Worm (Caenorhabditis elegans): Measurements from ENCODE around the gene smap-1.

smap-1 gene

DNA sequence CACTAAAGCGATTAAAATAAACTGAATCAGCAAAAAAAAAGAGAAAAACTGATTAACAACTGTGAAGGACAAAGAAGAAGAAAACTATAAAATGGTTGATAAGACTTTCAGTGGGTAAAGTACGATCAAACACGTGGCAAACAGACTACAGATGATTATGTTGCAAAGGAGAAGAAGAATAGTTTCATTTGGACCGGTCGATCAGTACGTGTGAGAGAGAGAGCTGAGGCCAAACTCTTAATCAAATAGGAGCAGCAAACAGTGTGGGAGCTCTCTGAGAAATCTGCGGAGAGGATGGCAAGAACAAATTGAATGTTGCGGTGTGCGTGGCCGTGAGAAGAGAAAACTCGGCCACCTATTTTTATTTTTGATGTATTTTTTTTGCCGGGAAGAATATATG, 20.5 kb downstream of the smap-1 start (continued):
- TF ChIP-seq mdt-29 (GFP tag; IDR thresholded peaks at IDR 0.05) (0 out of 2 replicates have a peak, but pooled peaks have one; percentile 41), aha-1 (tag) (no peak)

DNA sequence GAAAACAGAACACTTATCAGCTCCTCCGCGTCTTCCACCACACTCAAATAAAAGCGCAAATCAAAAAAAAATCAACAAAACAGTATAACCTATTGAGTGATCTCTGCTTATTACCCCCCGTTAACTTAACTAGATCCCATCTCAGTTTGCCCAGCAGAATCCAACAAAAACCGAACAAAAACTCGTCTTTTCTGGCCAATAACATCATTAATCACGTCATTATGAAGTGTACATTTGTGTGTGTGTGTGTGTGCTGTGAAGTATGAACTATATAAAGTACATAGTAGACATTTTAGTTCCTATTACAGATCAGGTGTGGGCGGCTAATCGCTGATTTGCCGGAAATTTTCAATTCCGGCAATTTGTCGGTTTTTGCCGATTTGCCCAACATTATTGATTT, 21.5 kb downstream of the smap-1 start:
- TF ChIP-seq hlh-11 (tag; optimal IDR thresholded peaks at IDR 0.05) (peak; percentile 27), lsy-2 (tag; optimal IDR thresholded peaks at IDR 0.05) (peak in 1 of 2 experiments; percentile 41), R02D3.7 (tag; optimal IDR thresholded peaks at IDR 0.05) (no peak), nhr-28 (tag; optimal IDR thresholded peaks at IDR 0.05) (peak; percentile 88), mdt-29 (GFP tag; IDR thresholded peaks at IDR 0.05) (0 out of 2 replicates have a peak, but pooled peaks have one; percentile 23), Y48G9A.11 (GFP tag; IDR thresholded peaks at IDR 0.05) (no peak)

DNA sequence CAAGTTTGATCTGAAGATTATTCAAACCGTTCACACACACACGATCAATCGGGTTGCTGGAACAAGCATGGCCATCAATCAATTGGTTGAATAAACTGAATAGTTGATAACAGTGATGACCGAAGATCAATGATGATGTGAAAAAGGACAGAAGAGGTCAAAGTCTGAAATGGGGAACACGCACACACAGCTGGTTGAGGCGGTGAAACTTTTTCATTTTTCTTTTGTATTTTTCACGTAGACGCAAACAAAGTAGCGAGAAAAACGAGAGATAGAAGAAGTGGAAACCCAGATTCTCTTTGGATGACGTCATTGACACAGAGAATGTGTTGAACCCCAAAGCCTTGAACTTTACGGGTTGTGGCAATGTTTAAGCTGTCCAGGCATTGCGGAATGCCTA, 22.1 kb downstream of the smap-1 start:
- TF ChIP-seq snpc-4 (tag; optimal IDR thresholded peaks at IDR 0.05) (no peak), T26A8.4 (GFP tag; IDR thresholded peaks at IDR 0.05) (peak; percentile 26; the same call in 1 of the 2 replicates), Y48G9A.11 (GFP tag; IDR thresholded peaks at IDR 0.05) (no peak), lsy-2 (tag; optimal IDR thresholded peaks at IDR 0.05) (peak; percentile 42 to 67), dmd-9 (GFP tag; IDR thresholded peaks at IDR 0.05) (0 out of 2 replicates have a peak, but pooled peaks have one; percentile 48), attf-4 (tag; optimal IDR thresholded peaks at IDR 0.05) (no peak), dmd-6 (GFP tag; IDR thresholded peaks at IDR 0.05) (peak; percentile 92), F49E8.2 (tag; optimal IDR thresholded peaks at IDR 0.05; ENCODE audit: borderline replicate concordance) (no peak), hlh-11 (tag; optimal IDR thresholded peaks at IDR 0.05) (peak; percentile 95), unc-62 (GFP tag; optimal IDR thresholded peaks at IDR 0.05 in 1 of 2) (peak in 1 of 2 experiments; percentile 93), unc-62 (tag; optimal IDR thresholded peaks at IDR 0.05) (no peak), dpl-1 (GFP tag; optimal IDR thresholded peaks at IDR 0.05) (peak; percentile 8), dve-1 (tag; optimal IDR thresholded peaks at IDR 0.05; ENCODE audit: insufficient read depth) (peak; percentile 93), mes-2 (tag; optimal IDR thresholded peaks at IDR 0.05; ENCODE audit: poor library complexity, severe bottlenecking) (peak; percentile 37), nhr-77 (tag; optimal IDR thresholded peaks at IDR 0.05) (peak; percentile 35), tra-1 (GFP tag; IDR thresholded peaks at IDR 0.05) (peak; percentile 64; the same call in 1 of the 2 replicates), ceh-28 (tag; optimal IDR thresholded peaks at IDR 0.05) (no peak), hif-1 (tag; optimal IDR thresholded peaks at IDR 0.05) (peak; percentile 58 to 99), ama-1 (optimal IDR thresholded peaks at IDR 0.05) (peak; percentile 72), duxl-1 (tag; optimal IDR thresholded peaks at IDR 0.05; ENCODE audit: poor library complexity) (no peak), daf-16 (GFP tag; optimal IDR thresholded peaks at IDR 0.05) (peak in 1 of 2 experiments; percentile 30), daf-16 (tag; optimal IDR thresholded peaks at IDR 0.05) (peak; percentile 41), mdl-1 (tag; optimal IDR thresholded peaks at IDR 0.05) (peak; percentile 22 to 86), nhr-10 (tag; optimal IDR thresholded peaks at IDR 0.05) (peak; percentile 87), hlh-30 (tag; optimal IDR thresholded peaks at IDR 0.05; ENCODE audit: insufficient read depth) (peak; percentile 54), nhr-25 (tag; optimal IDR thresholded peaks at IDR 0.05; ENCODE audit: borderline replicate concordance, insufficient read depth) (peak; percentile 68), unc-130 (GFP tag; optimal IDR thresholded peaks at IDR 0.05) (no peak), nhr-76 (tag; optimal IDR thresholded peaks at IDR 0.05) (no peak), ZK337.2 (GFP tag; IDR thresholded peaks at IDR 0.05) (no peak), lin-1 (GFP tag; IDR thresholded peaks at IDR 0.05) (peak; percentile 51), nhr-102 (tag; optimal IDR thresholded peaks at IDR 0.05) (peak; percentile 38), spr-1 (tag; optimal IDR thresholded peaks at IDR 0.05) (peak; percentile 33), zag-1 (tag; optimal IDR thresholded peaks at IDR 0.05) (no peak), skn-1 (tag; optimal IDR thresholded peaks at IDR 0.05) (no peak), nhr-6 (tag; optimal IDR thresholded peaks at IDR 0.05) (no peak), lin-38 (GFP tag; IDR thresholded peaks at IDR 0.05) (peak; percentile 31), zip-2 (tag; optimal IDR thresholded peaks at IDR 0.05) (no peak), daf-12 (tag; optimal IDR thresholded peaks at IDR 0.05) (no peak), nhr-28 (tag; optimal IDR thresholded peaks at IDR 0.05) (peak; percentile 76), nhr-11 (tag; optimal IDR thresholded peaks at IDR 0.05) (peak; percentile 77), egl-43 (GFP tag; IDR thresholded peaks at IDR 0.05) (no peak), mdt-29 (GFP tag; IDR thresholded peaks at IDR 0.05) (0 out of 2 replicates have a peak, but pooled peaks have one; percentile 17), ctbp-1 (GFP tag; IDR thresholded peaks at IDR 0.05) (peak; percentile 11; the same call in 1 of the 2 replicates), nhr-48 (tag; optimal IDR thresholded peaks at IDR 0.05) (peak; percentile 91)

Measured in whole organism, L4 larva.